Fruit fly (Drosophila melanogaster) Kc167 (cell line): ENCODE data around the gene atl.

ENCODE experiments used
- Myc ChIP-seq: fragments of >200 bp; optimal IDR thresholded peaks from 2 replicates; lab custom pipeline; 2017; ENCODE audit warnings: missing external identifiers
- Sin3A ChIP-seq: fragments of >200 bp; optimal IDR thresholded peaks from 2 replicates; lab custom pipeline; 2018; ENCODE audit warnings: missing external identifiers
- h ChIP-seq: fragments of >200 bp; optimal IDR thresholded peaks from 3 replicates; lab custom pipeline; 2018; ENCODE audit warnings: missing external identifiers
- insv ChIP-seq: fragments of >200 bp; optimal IDR thresholded peaks from 3 replicates; lab custom pipeline; 2018; ENCODE audit warnings: missing external identifiers
- psq ChIP-seq: fragments of >200 bp; optimal IDR thresholded peaks from 2 replicates; lab custom pipeline; 2017; ENCODE audit warnings: missing external identifiers
- ttk ChIP-seq: sonication (Bioruptor generic); optimal IDR thresholded peaks from 2 replicates; lab custom pipeline; 2017; ENCODE audit warnings: missing external identifiers

The atl gene

dm6 chr3R:24593733-24594132 lies 31.7 kb upstream of the atl start:
- TF ChIP-seq psq (lab: Kevin White, UChicago) (no peak), Sin3A (lab: Kevin White, UChicago) (no peak), ttk (lab: Kevin White, UChicago) (no peak), Myc (lab: Kevin White, UChicago) (no peak), h (lab: Kevin White, UChicago) (no peak)

dm6 chr3R:24595330-24596114 lies 29.9 kb upstream of the atl start:
- TF ChIP-seq ttk (lab: Kevin White, UChicago) = no peak
- TF ChIP-seq h (lab: Kevin White, UChicago) = no peak
- TF ChIP-seq psq (lab: Kevin White, UChicago) = no peak
- no peak for TF ChIP-seq insv (lab: Kevin White, UChicago)
- no peak for TF ChIP-seq Sin3A (lab: Kevin White, UChicago)
- TF ChIP-seq Myc (lab: Kevin White, UChicago) = no peak

dm6 chr3R:24596881-24597280 lies 28.6 kb upstream of the atl start:
- TF ChIP-seq Myc (lab: Kevin White, UChicago) (no peak), psq (lab: Kevin White, UChicago) (no peak), Sin3A (lab: Kevin White, UChicago) (no peak), h (lab: Kevin White, UChicago) (no peak)

dm6 chr3R:24598549-24599204 lies 26.8 kb upstream of the atl start:
- TF ChIP-seq h (lab: Kevin White, UChicago) (no peak), Myc (lab: Kevin White, UChicago) (no peak), ttk (lab: Kevin White, UChicago) (no peak), psq (lab: Kevin White, UChicago) (no peak), Sin3A (lab: Kevin White, UChicago) (no peak), insv (lab: Kevin White, UChicago) (no peak)

- TF ChIP-seq Sin3A (lab: Kevin White, UChicago) = no peak
- no peak for TF ChIP-seq insv (lab: Kevin White, UChicago)
- no peak for TF ChIP-seq Myc (lab: Kevin White, UChicago)
- TF ChIP-seq h (lab: Kevin White, UChicago) = no peak
- TF ChIP-seq ttk (lab: Kevin White, UChicago) = no peak
- no peak for TF ChIP-seq psq (lab: Kevin White, UChicago)
These were observed 24.4 kb upstream of the atl start for dm6 chr3R:24601069-24601468.

- no peak for TF ChIP-seq insv (lab: Kevin White, UChicago)
- no peak for TF ChIP-seq psq (lab: Kevin White, UChicago)
- no peak for TF ChIP-seq h (lab: Kevin White, UChicago)
- TF ChIP-seq ttk (lab: Kevin White, UChicago) = no peak
- TF ChIP-seq Sin3A (lab: Kevin White, UChicago) = no peak
- TF ChIP-seq Myc (lab: Kevin White, UChicago) = no peak
These were observed 21.9 kb upstream of the atl start for dm6 chr3R:24603399-24604131.

dm6 chr3R:24604165-24604564 lies 21.3 kb upstream of the atl start:
- TF ChIP-seq insv (lab: Kevin White, UChicago) (no peak), Myc (lab: Kevin White, UChicago) (no peak), psq (lab: Kevin White, UChicago) (no peak), Sin3A (lab: Kevin White, UChicago) (no peak), h (lab: Kevin White, UChicago) (no peak), ttk (lab: Kevin White, UChicago) (no peak)

dm6 chr3R:24606868-24607267 lies 18.6 kb upstream of the atl start:
- TF ChIP-seq h (lab: Kevin White, UChicago) (no peak), Sin3A (lab: Kevin White, UChicago) (no peak), insv (lab: Kevin White, UChicago) (no peak), Myc (lab: Kevin White, UChicago) (no peak)

dm6 chr3R:24608316-24608715 lies 17.2 kb upstream of the atl start:
- no peak for TF ChIP-seq ttk (lab: Kevin White, UChicago)
- no peak for TF ChIP-seq h (lab: Kevin White, UChicago)
- TF ChIP-seq insv (lab: Kevin White, UChicago) = no peak
- TF ChIP-seq psq (lab: Kevin White, UChicago) = no peak
- TF ChIP-seq Myc (lab: Kevin White, UChicago) = no peak
- no peak for TF ChIP-seq Sin3A (lab: Kevin White, UChicago)

DNA sequence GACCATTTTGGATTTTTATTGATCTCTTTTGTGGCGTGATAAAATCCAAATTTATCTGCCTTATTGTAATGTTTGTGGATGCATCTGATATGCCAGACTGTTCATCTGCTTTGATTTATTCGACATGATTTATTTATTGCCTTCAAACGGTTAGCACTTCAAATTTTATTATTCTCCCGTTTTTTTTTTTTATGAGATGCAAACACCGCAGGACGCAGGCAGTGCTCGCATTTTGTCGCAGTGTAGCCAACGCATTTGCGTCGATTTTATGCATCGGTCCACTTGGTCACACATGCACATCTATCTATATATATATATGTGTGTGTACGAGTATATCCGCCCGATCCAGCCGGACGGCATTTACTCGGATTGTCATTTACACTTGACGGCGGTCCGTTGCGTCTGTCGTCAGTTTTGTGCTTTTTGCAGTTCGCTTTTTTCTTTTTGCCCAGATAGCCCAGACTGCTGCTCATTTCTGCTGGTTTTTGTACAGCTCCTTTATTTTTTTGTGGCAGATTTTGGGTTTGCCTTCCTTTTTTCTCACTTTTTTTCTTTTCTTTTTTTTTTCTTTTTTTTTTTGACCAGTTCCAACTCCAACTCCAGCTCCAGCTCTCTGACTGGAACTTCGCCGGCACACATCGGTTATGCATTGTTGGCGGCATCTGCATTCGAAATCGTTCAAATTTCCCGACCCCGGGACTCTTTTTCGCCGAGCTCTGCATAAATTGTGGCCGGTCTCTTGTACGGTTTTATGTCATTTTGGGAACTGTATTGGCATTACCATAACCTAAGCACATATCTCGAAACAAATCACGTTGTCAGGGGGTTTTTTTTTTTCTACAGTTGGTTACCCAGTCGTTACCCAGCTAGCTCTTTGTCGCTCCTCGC lies 11.4 kb upstream of the atl start:
- no peak for TF ChIP-seq Myc (lab: Kevin White, UChicago)
- TF ChIP-seq ttk (lab: Kevin White, UChicago) = no peak
- no peak for TF ChIP-seq psq (lab: Kevin White, UChicago)
- TF ChIP-seq Sin3A (lab: Kevin White, UChicago) = no peak
- no peak for TF ChIP-seq insv (lab: Kevin White, UChicago)
- no peak for TF ChIP-seq h (lab: Kevin White, UChicago)
